Fruit fly (Drosophila melanogaster) whole organism, embryonic: Measurements from ENCODE around the gene ClC-c.

Experiments
- Aef1 ChIP-seq: fragments of 200-800 bp; sonication (Bioruptor generic); IDR thresholded peaks from 3 replicates; pipeline ENCODE4 v1.3.6; 2022; ENCODE audit warnings: missing biosample characterization, missing genetic modification characterization
- CG10959 ChIP-seq: fragments of 200-800 bp; sonication (Bioruptor generic); IDR thresholded peaks from 2 replicates; pipeline ENCODE4 v1.3.6; 2022; ENCODE audit warnings: missing biosample characterization, missing genetic modification characterization
- CG11093 ChIP-seq: fragments of 200-800 bp; sonication (Bioruptor generic); IDR thresholded peaks from 3 replicates; pipeline ENCODE4 v1.3.6; 2022; ENCODE audit warnings: missing biosample characterization, missing genetic modification characterization
- CG11504 ChIP-seq: fragments of 200-800 bp; sonication (Bioruptor generic); optimal IDR thresholded peaks from 3 replicates; lab custom pipeline; 2019; ENCODE audit warnings: missing biosample characterization, mild to moderate bottlenecking, missing genetic modification characterization, moderate library complexity
- CG15514 ChIP-seq: fragments of 200-800 bp; sonication (Bioruptor generic); optimal IDR thresholded peaks from 3 replicates; lab custom pipeline; 2017; ENCODE audit warnings: missing biosample characterization, missing genetic modification characterization, mild to moderate bottlenecking, moderate library complexity, missing genetic modification reagents
- CG1602 ChIP-seq: fragments of 200-800 bp; sonication (Bioruptor generic); optimal IDR thresholded peaks from 3 replicates; lab custom pipeline; 2016; ENCODE audit warnings: missing biosample characterization, missing genetic modification characterization
- CG17612 ChIP-seq: fragments of 200-800 bp; sonication (Bioruptor generic); IDR thresholded peaks from 2 replicates; pipeline ENCODE4 v1.3.6; 2022; ENCODE audit warnings: missing biosample characterization, missing genetic modification characterization
- CG18011 ChIP-seq: fragments of 200-800 bp; sonication (Bioruptor generic); optimal IDR thresholded peaks from 2 replicates; lab custom pipeline; 2017; ENCODE audit warnings: missing biosample characterization, missing genetic modification characterization, mild to moderate bottlenecking, moderate library complexity, missing genotype
- CG2199 ChIP-seq: fragments of 200-800 bp; sonication (Bioruptor generic); IDR thresholded peaks from 3 replicates; pipeline ENCODE4 v1.3.6; 2022; ENCODE audit warnings: missing biosample characterization, missing genetic modification characterization
- CG4707 ChIP-seq: fragments of 200-800 bp; sonication (Bioruptor generic); optimal IDR thresholded peaks from 2 replicates; lab custom pipeline; 2018; ENCODE audit warnings: missing biosample characterization, mild to moderate bottlenecking, missing genetic modification characterization, moderate library complexity
- CG7839 ChIP-seq: fragments of 200-800 bp; sonication (Bioruptor generic); optimal IDR thresholded peaks from 3 replicates; lab custom pipeline; 2018; ENCODE audit warnings: missing biosample characterization, mild to moderate bottlenecking, missing genetic modification characterization, moderate library complexity
- CTCF ChIP-seq: fragments of 200-800 bp; sonication (Bioruptor generic); optimal IDR thresholded peaks from 2 replicates; lab custom pipeline; 2017; ENCODE audit warnings: missing biosample characterization, mild to moderate bottlenecking, missing genetic modification characterization, moderate library complexity
- D19A ChIP-seq: fragments of 200-800 bp; optimal IDR thresholded peaks from 3 replicates; lab custom pipeline; 2019; ENCODE audit warnings: missing biosample characterization, mild to moderate bottlenecking, missing genetic modification characterization, moderate library complexity
- ERR ChIP-seq: fragments of 200-800 bp; sonication (Bioruptor generic); optimal IDR thresholded peaks from 2 replicates; lab custom pipeline; 2016; ENCODE audit warnings: missing biosample characterization, missing genetic modification characterization
- HHEX ChIP-seq: fragments of 200-800 bp; sonication (Bioruptor generic); optimal IDR thresholded peaks from 3 replicates; lab custom pipeline; 2017; ENCODE audit warnings: missing biosample characterization, mild to moderate bottlenecking, missing genetic modification characterization, missing genetic modification reagents
- HLHmδ ChIP-seq: fragments of 200-800 bp; sonication (Bioruptor generic); optimal IDR thresholded peaks from 2 replicates; lab custom pipeline; 2018; ENCODE audit warnings: missing biosample characterization, mild to moderate bottlenecking, missing genetic modification characterization, moderate library complexity
- Max ChIP-seq: fragments of 200-800 bp; sonication (Bioruptor generic); optimal IDR thresholded peaks from 2 replicates; lab custom pipeline; 2016; ENCODE audit warnings: missing biosample characterization, mild to moderate bottlenecking, missing genetic modification characterization
- Med ChIP-seq: fragments of 200-800 bp; sonication (Bioruptor generic); peaks from one replicate; lab custom pipeline; 2016; ENCODE audit warnings: missing biosample characterization, missing genetic modification characterization, mild to moderate bottlenecking, inconsistent platforms, moderate library complexity
- Meics ChIP-seq: fragments of 200-800 bp; sonication (Bioruptor generic); optimal IDR thresholded peaks from 2 replicates; lab custom pipeline; 2017; ENCODE audit warnings: missing biosample characterization, mild to moderate bottlenecking, missing genetic modification characterization
- Nf-YB ChIP-seq: fragments of 200-800 bp; sonication (Bioruptor generic); optimal IDR thresholded peaks from 3 replicates; lab custom pipeline; 2019; ENCODE audit warnings: missing biosample characterization, mild to moderate bottlenecking, missing genetic modification characterization, moderate library complexity
- Ptx1 ChIP-seq: fragments of 200-800 bp; sonication (Bioruptor generic); IDR thresholded peaks from 2 replicates; pipeline ENCODE4 v1.3.6; 2022; ENCODE audit warnings: missing biosample characterization, missing genetic modification characterization
- Tbp ChIP-seq: fragments of >200 bp; optimal IDR thresholded peaks from 2 replicates; lab custom pipeline; 2018; ENCODE audit warnings: missing biosample characterization, missing genetic modification characterization
- ash1 ChIP-seq: fragments of 200-800 bp; sonication (Bioruptor generic); optimal IDR thresholded peaks from 2 replicates; lab custom pipeline; 2018; ENCODE audit warnings: missing biosample characterization, mild to moderate bottlenecking, missing genetic modification characterization
- ato ChIP-seq: fragments of 200-800 bp; sonication (Bioruptor generic); IDR thresholded peaks from 2 replicates; pipeline ENCODE4 v1.3.6; 2022; ENCODE audit warnings: missing biosample characterization, missing genetic modification characterization; ENCODE audit not compliant: partially characterized antibody
- bowl ChIP-seq: fragments of 200-800 bp; sonication (Bioruptor generic); IDR thresholded peaks from 2 replicates; pipeline ENCODE4 v1.3.6; 2022; ENCODE audit warnings: missing biosample characterization, missing genetic modification characterization
- br ChIP-seq: fragments of >200 bp; optimal IDR thresholded peaks from 2 replicates; lab custom pipeline; 2017
- caup ChIP-seq: fragments of 200-800 bp; sonication (Bioruptor generic); optimal IDR thresholded peaks from 3 replicates; lab custom pipeline; 2017; ENCODE audit warnings: missing biosample characterization, mild to moderate bottlenecking, missing genetic modification characterization, moderate library complexity; ENCODE audit not compliant: severe bottlenecking
- chn ChIP-seq: fragments of 200-800 bp; sonication (Bioruptor generic); optimal IDR thresholded peaks from 2 replicates; lab custom pipeline; 2016; ENCODE audit warnings: missing biosample characterization, missing genetic modification characterization
- crol ChIP-seq: fragments of 200-800 bp; sonication (Bioruptor generic); IDR thresholded peaks from 2 replicates; pipeline ENCODE4 v1.3.6; 2022; ENCODE audit warnings: missing biosample characterization, missing genetic modification characterization
- dimm ChIP-seq: fragments of 200-800 bp; sonication (Bioruptor generic); IDR thresholded peaks from 2 replicates; pipeline ENCODE4 v1.3.6; 2022; ENCODE audit warnings: missing biosample characterization, missing genetic modification characterization
- dpn ChIP-seq, 2 experiments: fragments of 200-800 bp; sonication (Bioruptor generic); optimal IDR thresholded peaks; 3 replicates each; lab custom pipeline; 2016; ENCODE audit warnings: missing biosample characterization in 2 of 2, missing genetic modification characterization in 2 of 2
- fd96Cb ChIP-seq: fragments of 200-800 bp; sonication (Bioruptor generic); optimal IDR thresholded peaks from 2 replicates; lab custom pipeline; 2018; ENCODE audit warnings: missing biosample characterization, mild to moderate bottlenecking, missing genetic modification characterization, moderate library complexity
- fru ChIP-seq: fragments of >200 bp; optimal IDR thresholded peaks from 2 replicates; lab custom pipeline; 2017
- ftz-f1 ChIP-seq: fragments of 200-800 bp; sonication (Bioruptor generic); optimal IDR thresholded peaks from 2 replicates; lab custom pipeline; 2016; ENCODE audit warnings: missing biosample characterization, missing genetic modification characterization
- gce ChIP-seq: fragments of 200-800 bp; sonication (Bioruptor generic); IDR thresholded peaks from 3 replicates; pipeline ENCODE4 v1.3.6; 2022; ENCODE audit warnings: missing biosample characterization, missing genetic modification characterization
- gcm2 ChIP-seq: fragments of 200-800 bp; sonication (Bioruptor generic); optimal IDR thresholded peaks from 2 replicates; lab custom pipeline; 2016; ENCODE audit warnings: missing biosample characterization, missing genetic modification characterization
- inv ChIP-seq: fragments of 200-800 bp; sonication (Bioruptor generic); IDR thresholded peaks from 2 replicates; pipeline ENCODE4 v1.3.6; 2022; ENCODE audit warnings: missing biosample characterization, missing genetic modification characterization; ENCODE audit not compliant: partially characterized antibody
- kni ChIP-seq: fragments of 200-800 bp; sonication (Bioruptor generic); optimal IDR thresholded peaks from 3 replicates; lab custom pipeline; 2017; ENCODE audit warnings: mild to moderate bottlenecking, missing biosample characterization, missing genetic modification reagents, missing genetic modification characterization
- lab ChIP-seq: fragments of 200-800 bp; sonication (Bioruptor generic); optimal IDR thresholded peaks from 3 replicates; lab custom pipeline; 2017; ENCODE audit warnings: missing biosample characterization, missing genetic modification characterization, mild to moderate bottlenecking, moderate library complexity, missing genetic modification reagents
- mld ChIP-seq: fragments of 200-800 bp; sonication (Bioruptor generic); IDR thresholded peaks from 3 replicates; pipeline ENCODE4 v1.3.6; 2022; ENCODE audit warnings: missing biosample characterization, missing genetic modification characterization; ENCODE audit not compliant: partially characterized antibody
- pb ChIP-seq: fragments of 200-800 bp; sonication (Bioruptor generic); optimal IDR thresholded peaks from 3 replicates; lab custom pipeline; 2016; ENCODE audit warnings: missing biosample characterization, missing genetic modification characterization
- pnt ChIP-seq: fragments of 200-800 bp; sonication (Bioruptor generic); optimal IDR thresholded peaks from 3 replicates; lab custom pipeline; 2016; ENCODE audit warnings: missing biosample characterization, missing genetic modification characterization
- pzg ChIP-seq: fragments of 200-800 bp; sonication (Bioruptor generic); optimal IDR thresholded peaks from 3 replicates; lab custom pipeline; 2018; ENCODE audit warnings: missing biosample characterization, mild to moderate bottlenecking, missing genetic modification characterization, moderate library complexity
- sna ChIP-seq: fragments of 200-800 bp; sonication (Bioruptor generic); IDR thresholded peaks from 2 replicates; pipeline ENCODE4 v1.3.6; 2022; ENCODE audit warnings: missing biosample characterization, missing genetic modification characterization; ENCODE audit not compliant: partially characterized antibody
- sug ChIP-seq: fragments of 200-800 bp; optimal IDR thresholded peaks from 2 replicates; lab custom pipeline; 2019; ENCODE audit warnings: missing biosample characterization, mild to moderate bottlenecking, missing genetic modification characterization, moderate library complexity
- tgo ChIP-seq: fragments of 200-800 bp; sonication (Bioruptor generic); IDR thresholded peaks from 3 replicates; pipeline ENCODE4 v1.3.6; 2022; ENCODE audit warnings: missing biosample characterization, missing genetic modification characterization
- ttk ChIP-seq: fragments of 200-800 bp; sonication (Bioruptor generic); IDR thresholded peaks from 2 replicates; pipeline ENCODE4 v2.1.2; 2022; ENCODE audit warnings: missing biosample characterization, missing genetic modification characterization
- unc-4 ChIP-seq: fragments of 200-800 bp; sonication (Bioruptor generic); IDR thresholded peaks from 2 replicates; pipeline ENCODE4 v1.3.6; 2022; ENCODE audit warnings: missing biosample characterization, missing genetic modification characterization; ENCODE audit not compliant: partially characterized antibody
- vvl ChIP-seq: fragments of 200-800 bp; sonication (Bioruptor generic); IDR thresholded peaks from 2 replicates; pipeline ENCODE4 v1.3.6; 2022; ENCODE audit warnings: missing biosample characterization, missing genetic modification characterization
- wdn ChIP-seq: fragments of 200-800 bp; sonication (Bioruptor generic); IDR thresholded peaks from 2 replicates; pipeline ENCODE4 v1.3.6; 2022; ENCODE audit warnings: missing biosample characterization, missing genetic modification characterization
- zf30C ChIP-seq: fragments of 200-800 bp; sonication (Bioruptor generic); optimal IDR thresholded peaks from 3 replicates; lab custom pipeline; 2018; ENCODE audit warnings: missing biosample characterization, mild to moderate bottlenecking, missing genetic modification characterization

Gene ClC-c

DNA sequence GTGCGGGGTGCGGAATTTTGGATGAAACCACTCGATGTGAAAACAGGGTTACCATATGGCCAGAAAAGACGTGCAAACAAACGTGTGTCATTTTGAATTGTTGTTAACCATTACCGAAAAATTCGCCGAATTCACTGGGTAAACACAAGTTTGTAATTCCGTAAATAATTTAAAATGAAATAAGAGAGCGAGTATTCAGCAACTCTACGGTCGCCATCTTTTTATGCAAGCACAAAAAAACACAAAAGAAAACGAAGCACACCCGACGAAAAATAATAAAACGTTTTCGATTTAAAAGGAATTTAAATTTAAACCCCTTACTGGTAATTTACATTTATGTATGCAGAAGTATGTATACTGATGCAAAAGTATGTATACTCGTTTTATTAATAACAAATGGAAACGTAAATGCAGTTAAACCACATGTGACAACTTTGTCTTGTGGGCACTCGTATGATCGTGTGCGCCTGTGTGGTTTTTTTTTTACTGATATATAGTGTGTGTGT lies 44.4 kb upstream of the ClC-c start (continued):
- TF ChIP-seq unc-4 (GFP tag; lab: Robert Waterston, UW) (no peak), kni (GFP tag; lab: Kevin White, UChicago) (no peak), CG17612 (peak; percentile 36; the same call in 1 of the 2 replicates), CG11504 (tag; lab: Kevin White, UChicago) (peak; percentile 92), CG15514 (peak; percentile 81), br (lab: Kevin White, UChicago) (no peak), wdn (GFP tag; lab: Robert Waterston, UW) (peak; percentile 86), HLHmδ (GFP tag; lab: Kevin White, UChicago) (no peak), mld (GFP tag; lab: Robert Waterston, UW) (no peak), tgo (GFP tag; lab: Robert Waterston, UW) (peak; percentile 92), gce (GFP tag; lab: Robert Waterston, UW) (peak; percentile 93), chn (GFP tag; lab: Kevin White, UChicago) (peak; percentile 82), CG18011 (GFP tag; lab: Kevin White, UChicago) (peak; percentile 69), pzg (GFP tag; lab: Kevin White, UChicago) (peak; percentile 18), CTCF (GFP tag; lab: Kevin White, UChicago) (peak; percentile 39), vvl (GFP tag; lab: Robert Waterston, UW) (peak; percentile 98), crol (GFP tag; lab: Robert Waterston, UW) (peak; percentile 93), D19A (tag; lab: Kevin White, UChicago) (peak; percentile 86), inv (GFP tag; lab: Robert Waterston, UW) (no peak), HHEX (GFP tag; lab: Kevin White, UChicago) (peak; percentile 92), dimm (peak; percentile 74), Nf-YB (GFP tag; lab: Kevin White, UChicago) (peak; percentile 83), CG4707 (GFP tag; lab: Kevin White, UChicago) (peak; percentile 83), Med (GFP tag; lab: Kevin White, UChicago) (peak; percentile 97), CG10959 (peak; percentile 84), ERR (peak; percentile 83), zf30C (no peak), pb (GFP tag; lab: Kevin White, UChicago) (peak; percentile 79), Max (GFP tag; lab: Kevin White, UChicago) (peak; percentile 87), ttk (peak; percentile 85), CG2199 (GFP tag; lab: Robert Waterston, UW) (peak; percentile 68; the same call in 1 of the 3 replicates), Tbp (GFP tag; lab: Kevin White, UChicago) (no peak), fru (lab: Kevin White, UChicago) (no peak), ato (GFP tag; lab: Robert Waterston, UW) (no peak), Aef1 (GFP tag; lab: Robert Waterston, UW) (peak; percentile 82), CG7839 (tag; lab: Kevin White, UChicago) (peak; percentile 94), ash1 (GFP tag; lab: Kevin White, UChicago) (peak; percentile 49), CG11093 (GFP tag; lab: Robert Waterston, UW) (peak; percentile 86), Meics (GFP tag; lab: Kevin White, UChicago) (peak; percentile 93), CG1602 (peak; percentile 87), fd96Cb (peak; percentile 92), caup (GFP tag; lab: Kevin White, UChicago) (peak; percentile 92), dpn (GFP tag; optimal IDR thresholded peaks at IDR 0.05; lab: Kevin White, UChicago) (peak; percentile 85 to 91), gcm2 (GFP tag; lab: Kevin White, UChicago) (peak; percentile 92), bowl (GFP tag; lab: Robert Waterston, UW) (peak; percentile 85; the same call in 1 of the 2 replicates), Ptx1 (peak; percentile 87), lab (peak; percentile 96), ftz-f1 (GFP tag; lab: Kevin White, UChicago) (no peak), sug (peak; percentile 68), pnt (GFP tag; lab: Kevin White, UChicago) (peak; percentile 78), sna (GFP tag; lab: Robert Waterston, UW) (no peak)
